Fruit fly (Drosophila melanogaster): ENCODE data around the gene CG15892.

CG15892 gene

DNA sequence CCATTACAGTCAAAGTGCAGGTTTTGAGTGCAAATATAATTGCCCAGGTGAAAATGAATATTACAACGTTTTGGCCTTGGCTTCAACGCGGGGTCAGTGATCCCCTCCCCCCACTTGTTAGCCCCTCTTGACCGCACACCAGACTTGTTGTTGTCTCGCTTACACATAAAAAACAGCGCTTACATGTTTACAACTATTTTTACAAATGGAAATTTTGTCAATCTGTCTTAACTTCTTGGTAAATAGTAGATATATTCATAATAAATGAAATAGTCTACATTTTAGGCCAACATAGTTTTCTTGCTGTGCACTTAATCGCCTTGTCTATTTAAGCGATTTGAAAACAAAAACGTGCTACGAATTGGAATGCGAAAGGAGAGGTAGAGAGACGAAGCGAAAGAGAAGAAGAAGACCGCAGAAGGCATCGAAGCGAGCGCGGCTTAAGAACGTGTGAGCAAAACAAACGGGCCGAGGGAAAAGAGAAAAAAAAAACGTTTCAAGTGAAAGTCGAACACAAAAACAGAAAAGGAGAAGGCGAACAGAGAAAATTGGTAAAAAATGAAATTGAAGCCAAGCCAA, 45.9 kb upstream of the CG15892 start (continued):
- TF ChIP-seq slbo (GFP tag; IDR thresholded peaks at IDR 0.05): peak; percentile 77
- TF ChIP-seq CG4282 (GFP tag; optimal IDR thresholded peaks at IDR 0.05): no peak
- TF ChIP-seq dmrt99B (tag; optimal IDR thresholded peaks at IDR 0.05): peak; percentile 56
- peak; percentile 38 for TF ChIP-seq CG17802 (tag; optimal IDR thresholded peaks at IDR 0.05)
- TF ChIP-seq run (tag; optimal IDR thresholded peaks at IDR 0.05): no peak
- peak; percentile 20 to 21 for TF ChIP-seq Trl (optimal IDR thresholded peaks at IDR 0.05)
- peak; percentile 11 for TF ChIP-seq Trl (GFP tag; optimal IDR thresholded peaks at IDR 0.05)
- TF ChIP-seq unc-4 (GFP tag; IDR thresholded peaks at IDR 0.05; ENCODE audit: partially characterized antibody): no peak
- peak; percentile 65 for TF ChIP-seq CG2678 (tag; optimal IDR thresholded peaks at IDR 0.05)
- TF ChIP-seq CG6272 (GFP tag; IDR thresholded peaks at IDR 0.05): no peak
- TF ChIP-seq Bdp1 (GFP tag; optimal IDR thresholded peaks at IDR 0.05): no peak
- TF ChIP-seq crp (GFP tag; optimal IDR thresholded peaks at IDR 0.05): no peak
- TF ChIP-seq CG12236 (GFP tag; optimal IDR thresholded peaks at IDR 0.05): no peak
- peak; percentile 34 for TF ChIP-seq CG10209 (GFP tag; optimal IDR thresholded peaks at IDR 0.05)
- no peak for TF ChIP-seq Scr (GFP tag; IDR thresholded peaks at IDR 0.05; ENCODE audit: partially characterized antibody)
- peak; percentile 46 for TF ChIP-seq CG9215 (GFP tag; IDR thresholded peaks at IDR 0.05)
- peak; percentile 5 for TF ChIP-seq tio (GFP tag; optimal IDR thresholded peaks at IDR 0.05)
- TF ChIP-seq B-H1 (GFP tag; IDR thresholded peaks at IDR 0.05): peak; percentile 32; the same call in 2 of the 3 replicates
- TF ChIP-seq CG1832 (GFP tag; optimal IDR thresholded peaks at IDR 0.05): no peak
- TF ChIP-seq CG34376 (GFP tag; optimal IDR thresholded peaks at IDR 0.05): no peak
- TF ChIP-seq CG3281 (GFP tag; optimal IDR thresholded peaks at IDR 0.05): peak; percentile 39
- TF ChIP-seq CG6689 (GFP tag; IDR thresholded peaks at IDR 0.05): peak; percentile 71
- TF ChIP-seq CG10274 (GFP tag; optimal IDR thresholded peaks at IDR 0.05): no peak
- TF ChIP-seq CG32772 (GFP tag; IDR thresholded peaks at IDR 0.05): peak; percentile 51; the same call in 1 of the 2 replicates
- no peak for TF ChIP-seq CG6765 (GFP tag; optimal IDR thresholded peaks at IDR 0.05)
- TF ChIP-seq sd (tag; optimal IDR thresholded peaks at IDR 0.05): peak; percentile 89
- TF ChIP-seq NK7.1 (GFP tag; optimal IDR thresholded peaks at IDR 0.05): no peak
- peak; percentile 29 for TF ChIP-seq CG18476 (GFP tag; optimal IDR thresholded peaks at IDR 0.05)
- peak; percentile 64 for TF ChIP-seq Ptx1 (GFP tag; IDR thresholded peaks at IDR 0.05)
- peak; percentile 46 for TF ChIP-seq Ssrp (tag; optimal IDR thresholded peaks at IDR 0.05)
- TF ChIP-seq mam (GFP tag; optimal IDR thresholded peaks at IDR 0.05): peak; percentile 14
- TF ChIP-seq Mes4 (GFP tag; optimal IDR thresholded peaks at IDR 0.05): no peak
- 0 out of 2 replicates have a peak, but pooled peaks have one; percentile 28 for TF ChIP-seq seq (GFP tag; IDR thresholded peaks at IDR 0.05)
- TF ChIP-seq CG1603 (tag; optimal IDR thresholded peaks at IDR 0.05): peak; percentile 68
- peak; percentile 59 for TF ChIP-seq lilli (GFP tag; optimal IDR thresholded peaks at IDR 0.05)
- TF ChIP-seq grau (tag; optimal IDR thresholded peaks at IDR 0.05): peak; percentile 63
- TF ChIP-seq Max (GFP tag; optimal IDR thresholded peaks at IDR 0.05): no peak
- peak; percentile 29 for TF ChIP-seq CG1602 (GFP tag; optimal IDR thresholded peaks at IDR 0.05)
- TF ChIP-seq CG7357 (GFP tag; IDR thresholded peaks at IDR 0.05): peak; percentile 28; the same call in 1 of the 3 replicates
- TF ChIP-seq CG15514 (GFP tag; optimal IDR thresholded peaks at IDR 0.05): peak; percentile 9
- TF ChIP-seq jing (GFP tag; optimal IDR thresholded peaks at IDR 0.05): no peak
- no peak for TF ChIP-seq CG34224 (GFP tag; IDR thresholded peaks at IDR 0.05; ENCODE audit: partially characterized antibody)
- TF ChIP-seq CG16779 (GFP tag; IDR thresholded peaks at IDR 0.05): no peak
- peak; percentile 96 for TF ChIP-seq oc (tag; optimal IDR thresholded peaks at IDR 0.05)
- TF ChIP-seq CG8290 (GFP tag; optimal IDR thresholded peaks at IDR 0.05): no peak
- peak in 1 of 2 experiments; percentile 70 for TF ChIP-seq CG8290 (tag; optimal IDR thresholded peaks at IDR 0.05)
- TF ChIP-seq B-H2 (GFP tag; optimal IDR thresholded peaks at IDR 0.05): no peak
- no peak for TF ChIP-seq Neu2 (GFP tag; optimal IDR thresholded peaks at IDR 0.05; ENCODE audit: borderline replicate concordance)
- peak; percentile 25 to 51 for TF ChIP-seq Pdp1 (GFP tag; optimal IDR thresholded peaks at IDR 0.05)
- no peak for TF ChIP-seq eyg (GFP tag; optimal IDR thresholded peaks at IDR 0.05)
